Worm (Caenorhabditis elegans) whole organism, young adult: ENCODE data around the gene C06E2.2.

ENCODE experiments used
- B0019.2 ChIP-seq: fragments of 200-800 bp; sonication (Bioruptor generic); conservative IDR thresholded peaks from 2 replicates; pipeline ENCODE4 v1.3.6; 2022; ENCODE audit warnings: missing genetic modification reagents, missing genetic modification characterization, missing compliant biosample characterization
- K12H6.12 ChIP-seq: fragments of 200-800 bp; sonication (Bioruptor generic); optimal IDR thresholded peaks from 2 replicates; lab custom pipeline; 2018; ENCODE audit warnings: mild to moderate bottlenecking, missing genetic modification characterization, missing compliant biosample characterization
- T07F8.4 ChIP-seq: sonication (generic microtip); optimal IDR thresholded peaks from 2 replicates; lab custom pipeline; 2016; ENCODE audit warnings: mild to moderate bottlenecking, missing genetic modification characterization, moderate library complexity, missing compliant biosample characterization
- ama-1 ChIP-seq, 3 experiments: fragments of 150-350 bp in 1 of 3; sonication (generic microtip) in 2 of 3; optimal IDR thresholded peaks; 2 replicates each; lab custom pipeline; 2014 to 2018; ENCODE audit warnings: missing biosample characterization in 2 of 3, missing genetic modification characterization in 2 of 3, missing genetic modification reagents in 2 of 3
- bed-1 ChIP-seq: fragments of 200-800 bp; sonication (Bioruptor generic); IDR thresholded peaks from 2 replicates; pipeline ENCODE4 v1.3.6; 2022; ENCODE audit warnings: missing genetic modification reagents, missing genetic modification characterization, missing compliant biosample characterization
- ceh-79 ChIP-seq: sonication (generic microtip); optimal IDR thresholded peaks from 2 replicates; lab custom pipeline; 2017; ENCODE audit warnings: mild to moderate bottlenecking, missing genetic modification characterization, missing compliant biosample characterization
- dpl-1 ChIP-seq: fragments of 150-350 bp; optimal IDR thresholded peaks from 2 replicates; lab custom pipeline; 2014; ENCODE audit warnings: missing biosample characterization, missing genetic modification reagents, missing genetic modification characterization
- hmg-20 ChIP-seq: fragments of 200-800 bp; sonication (Bioruptor generic); IDR thresholded peaks from 2 replicates; pipeline ENCODE4 v1.3.6; 2022; ENCODE audit warnings: missing genetic modification reagents, missing genetic modification characterization, missing compliant biosample characterization
- madf-10 ChIP-seq: sonication (generic microtip); optimal IDR thresholded peaks from 2 replicates; lab custom pipeline; 2016; ENCODE audit warnings: mild to moderate bottlenecking, missing genetic modification characterization, missing compliant biosample characterization
- pha-4 ChIP-seq: fragments of 150-350 bp; sonication (generic microtip); optimal IDR thresholded peaks from 2 replicates; lab custom pipeline; 2014; ENCODE audit warnings: missing biosample characterization, missing genetic modification reagents, missing genetic modification characterization
- unc-62 ChIP-seq: fragments of 150-350 bp; optimal IDR thresholded peaks from 2 replicates; lab custom pipeline; 2014; ENCODE audit warnings: missing biosample characterization, missing genetic modification reagents, missing genetic modification characterization

DNA sequence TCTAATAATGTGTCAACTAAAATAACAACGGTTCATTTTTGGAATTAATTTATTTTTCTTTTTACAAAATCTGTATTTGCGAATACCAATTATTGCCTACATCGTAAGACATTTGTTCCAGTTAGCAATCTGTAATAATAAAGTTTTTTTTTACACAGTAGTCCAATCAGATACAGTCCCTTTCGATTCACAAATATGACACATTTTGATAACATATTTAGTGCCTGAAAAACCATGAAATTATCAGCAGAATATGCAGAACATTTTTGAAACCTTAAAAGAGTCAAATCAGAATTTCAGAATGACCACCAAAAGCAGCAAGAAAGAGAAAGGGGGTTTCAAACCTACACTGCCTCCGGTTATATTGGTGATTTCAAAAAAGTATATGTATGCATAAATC, at the start of gene C06E2.2:
- TF ChIP-seq ama-1 (optimal IDR thresholded peaks at IDR 0.05; lab: Kevin White, UChicago) (no peak), ama-1 (GFP tag; optimal IDR thresholded peaks at IDR 0.05; lab: Kevin White, UChicago) (no peak), unc-62 (GFP tag; lab: Kevin White, UChicago) (no peak), pha-4 (tag; lab: Kevin White, UChicago) (no peak), ceh-79 (tag; lab: Kevin White, UChicago) (no peak), K12H6.12 (tag; lab: Kevin White, UChicago) (no peak), madf-10 (tag; lab: Kevin White, UChicago) (no peak), T07F8.4 (no peak), bed-1 (GFP tag; lab: Robert Waterston, UW) (no peak), dpl-1 (GFP tag; lab: Kevin White, UChicago) (no peak), hmg-20 (GFP tag; lab: Robert Waterston, UW) (no peak), B0019.2 (GFP tag; lab: Robert Waterston, UW) (no peak)
